Fruit fly (Drosophila melanogaster) whole organism, embryonic: ENCODE results near the gene Trl.

ENCODE experiments used
- Aef1 ChIP-seq: fragments of 200-800 bp; sonication (Bioruptor generic); IDR thresholded peaks from 3 replicates; pipeline ENCODE4 v1.3.6; 2022; ENCODE audit warnings: missing biosample characterization, missing genetic modification characterization
- CG10565 ChIP-seq: fragments of 200-800 bp; sonication (Bioruptor generic); optimal IDR thresholded peaks from 3 replicates; lab custom pipeline; 2016; ENCODE audit warnings: missing biosample characterization, mild to moderate bottlenecking, missing genetic modification characterization
- CG12659 ChIP-seq: fragments of 200-800 bp; sonication (Bioruptor generic); optimal IDR thresholded peaks from 3 replicates; lab custom pipeline; 2017; ENCODE audit warnings: mild to moderate bottlenecking, missing biosample characterization, missing genetic modification reagents, missing genetic modification characterization
- CG14014 ChIP-seq: fragments of 200-800 bp; sonication (Bioruptor generic); IDR thresholded peaks from 2 replicates; pipeline ENCODE4 v1.3.6; 2022; ENCODE audit warnings: missing biosample characterization, missing genetic modification characterization
- CG14710 ChIP-seq: fragments of 200-800 bp; sonication (Bioruptor generic); optimal IDR thresholded peaks from 3 replicates; lab custom pipeline; 2019; ENCODE audit warnings: missing biosample characterization, mild to moderate bottlenecking, missing genetic modification characterization, moderate library complexity
- CG1529 ChIP-seq: fragments of 200-800 bp; sonication (Bioruptor generic); optimal IDR thresholded peaks from 3 replicates; lab custom pipeline; 2018; ENCODE audit warnings: missing biosample characterization, missing genetic modification characterization
- CG16779 ChIP-seq: fragments of 200-800 bp; sonication (Bioruptor generic); IDR thresholded peaks from 2 replicates; pipeline ENCODE4 v1.3.6; 2022; ENCODE audit warnings: missing biosample characterization, missing genetic modification characterization
- CG16813 ChIP-seq: fragments of 200-800 bp; sonication (Bioruptor generic); IDR thresholded peaks from 3 replicates; pipeline ENCODE4 v1.3.6; 2022; ENCODE audit warnings: missing biosample characterization, missing genetic modification characterization; ENCODE audit not compliant: partially characterized antibody
- CG17385 ChIP-seq: fragments of 200-800 bp; sonication (Bioruptor generic); optimal IDR thresholded peaks from 3 replicates; lab custom pipeline; 2018; ENCODE audit warnings: missing biosample characterization, mild to moderate bottlenecking, missing genetic modification characterization
- CG17829 ChIP-seq: fragments of 200-800 bp; optimal IDR thresholded peaks from 2 replicates; lab custom pipeline; 2019; ENCODE audit warnings: missing biosample characterization, mild to moderate bottlenecking, missing genetic modification characterization, moderate library complexity
- CG18262 ChIP-seq: fragments of 200-800 bp; optimal IDR thresholded peaks from 3 replicates; lab custom pipeline; 2019; ENCODE audit warnings: missing biosample characterization, mild to moderate bottlenecking, missing genetic modification characterization, moderate library complexity
- CG18619 ChIP-seq: fragments of 200-800 bp; sonication (Bioruptor generic); optimal IDR thresholded peaks from 3 replicates; lab custom pipeline; 2017; ENCODE audit warnings: missing biosample characterization, mild to moderate bottlenecking, missing genetic modification characterization
- CG2875 ChIP-seq: fragments of 200-800 bp; sonication (Bioruptor generic); optimal IDR thresholded peaks from 2 replicates; lab custom pipeline; 2017; ENCODE audit warnings: missing biosample characterization, mild to moderate bottlenecking, missing genetic modification characterization, missing genetic modification reagents
- CG31365 ChIP-seq: fragments of 200-800 bp; sonication (Bioruptor generic); optimal IDR thresholded peaks from 2 replicates; lab custom pipeline; 2018; ENCODE audit warnings: missing biosample characterization, mild to moderate bottlenecking, missing genetic modification characterization
- CG3838 ChIP-seq: fragments of 200-800 bp; sonication (Bioruptor generic); optimal IDR thresholded peaks from 3 replicates; lab custom pipeline; 2016; ENCODE audit warnings: missing biosample characterization, missing genetic modification characterization
- CG4820 ChIP-seq: fragments of 200-800 bp; sonication (Bioruptor generic); optimal IDR thresholded peaks from 3 replicates; lab custom pipeline; 2016; ENCODE audit warnings: missing biosample characterization, missing genetic modification characterization
- CG6175 ChIP-seq: fragments of 200-800 bp; sonication (Bioruptor generic); IDR thresholded peaks from 3 replicates; pipeline ENCODE4 v1.3.6; 2022; ENCODE audit warnings: missing biosample characterization, missing genetic modification characterization
- CG6272 ChIP-seq: fragments of 200-800 bp; sonication (Bioruptor generic); IDR thresholded peaks from 2 replicates; pipeline ENCODE4 v1.3.6; 2022; ENCODE audit warnings: missing biosample characterization, missing genetic modification characterization
- CG6683 ChIP-seq: fragments of 200-800 bp; sonication (Bioruptor generic); optimal IDR thresholded peaks from 2 replicates; lab custom pipeline; 2017; ENCODE audit warnings: missing biosample characterization, mild to moderate bottlenecking, missing genetic modification characterization, missing genetic modification reagents
- CG6689 ChIP-seq: fragments of 200-800 bp; sonication (Bioruptor generic); IDR thresholded peaks from 2 replicates; pipeline ENCODE4 v1.3.6; 2022; ENCODE audit warnings: missing biosample characterization, missing genetic modification characterization
- CG9609 ChIP-seq: fragments of 200-800 bp; sonication (Bioruptor generic); optimal IDR thresholded peaks from 3 replicates; lab custom pipeline; 2016; ENCODE audit warnings: missing biosample characterization, missing genetic modification characterization
- CTCF ChIP-seq: fragments of 200-800 bp; sonication (Bioruptor generic); optimal IDR thresholded peaks from 2 replicates; lab custom pipeline; 2017; ENCODE audit warnings: missing biosample characterization, mild to moderate bottlenecking, missing genetic modification characterization, moderate library complexity
- CrebB ChIP-seq: fragments of 200-800 bp; sonication (Bioruptor generic); optimal IDR thresholded peaks from 3 replicates; lab custom pipeline; 2018; ENCODE audit warnings: missing biosample characterization, mild to moderate bottlenecking, missing genetic modification characterization
- D19A ChIP-seq: fragments of 200-800 bp; optimal IDR thresholded peaks from 3 replicates; lab custom pipeline; 2019; ENCODE audit warnings: missing biosample characterization, mild to moderate bottlenecking, missing genetic modification characterization, moderate library complexity
- Dbx ChIP-seq: fragments of 200-800 bp; sonication (Bioruptor generic); IDR thresholded peaks from 3 replicates; pipeline ENCODE4 v1.3.6; 2022; ENCODE audit warnings: missing biosample characterization, missing genetic modification characterization
- Doc2 ChIP-seq: fragments of 200-800 bp; sonication (Bioruptor generic); IDR thresholded peaks from 2 replicates; pipeline ENCODE4 v1.3.6; 2022; ENCODE audit warnings: missing biosample characterization, missing genetic modification characterization
- Eip74EF ChIP-seq, 2 experiments: fragments of 200-800 bp in 1 of 2; fragments of >200 bp in 1 of 2; sonication (Bioruptor generic) in 1 of 2; optimal IDR thresholded peaks; 2 replicates each; lab custom pipeline; 2017 to 2019; ENCODE audit warnings: missing biosample characterization in 2 of 2, missing genetic modification characterization in 2 of 2, mild to moderate bottlenecking in 1 of 2, moderate library complexity in 1 of 2
- Elba2 ChIP-seq: fragments of 200-800 bp; sonication (Bioruptor generic); optimal IDR thresholded peaks from 3 replicates; lab custom pipeline; 2016; ENCODE audit warnings: missing biosample characterization, missing genetic modification characterization
- Ets97D ChIP-seq: fragments of 200-800 bp; sonication (Bioruptor generic); optimal IDR thresholded peaks from 3 replicates; lab custom pipeline; 2016; ENCODE audit warnings: missing biosample characterization, missing genetic modification characterization
- Fer3 ChIP-seq: fragments of 200-800 bp; sonication (Bioruptor generic); optimal IDR thresholded peaks from 2 replicates; lab custom pipeline; 2018; ENCODE audit warnings: missing biosample characterization, mild to moderate bottlenecking, missing genetic modification characterization, moderate library complexity
- Mrtf ChIP-seq: fragments of 200-800 bp; sonication (Bioruptor generic); IDR thresholded peaks from 3 replicates; pipeline ENCODE4 v1.3.6; 2022; ENCODE audit warnings: missing biosample characterization, missing genetic modification characterization
- Myb ChIP-seq: fragments of 200-800 bp; sonication (Bioruptor generic); optimal IDR thresholded peaks from 2 replicates; lab custom pipeline; 2016; ENCODE audit warnings: missing biosample characterization, missing genetic modification characterization
- Opbp ChIP-seq: fragments of 200-800 bp; sonication (Bioruptor generic); IDR thresholded peaks from 3 replicates; pipeline ENCODE4 v1.3.6; 2022; ENCODE audit warnings: missing biosample characterization, missing genetic modification characterization; ENCODE audit not compliant: partially characterized antibody
- Ptx1 ChIP-seq: fragments of 200-800 bp; sonication (Bioruptor generic); IDR thresholded peaks from 2 replicates; pipeline ENCODE4 v1.3.6; 2022; ENCODE audit warnings: missing biosample characterization, missing genetic modification characterization
- Stat92E ChIP-seq, 3 experiments: fragments of >200 bp in 2 of 3; fragments of 200-800 bp in 1 of 3; sonication (Bioruptor generic) in 1 of 3; optimal IDR thresholded peaks; 2 replicates each; lab custom pipeline; 2017 to 2019; ENCODE audit warnings: missing biosample characterization in 3 of 3, missing genetic modification characterization in 3 of 3, mild to moderate bottlenecking in 1 of 3, moderate library complexity in 1 of 3
- Vsx1 ChIP-seq: fragments of 200-800 bp; sonication (Bioruptor generic); optimal IDR thresholded peaks from 2 replicates; lab custom pipeline; 2017; ENCODE audit warnings: missing biosample characterization, mild to moderate bottlenecking, missing genetic modification characterization, missing genetic modification reagents
- Xbp1 ChIP-seq: fragments of 200-800 bp; sonication (Bioruptor generic); optimal IDR thresholded peaks from 3 replicates; lab custom pipeline; 2016; ENCODE audit warnings: missing biosample characterization, mild to moderate bottlenecking, missing genetic modification characterization
- ac ChIP-seq: fragments of 200-800 bp; sonication (Bioruptor generic); optimal IDR thresholded peaks from 3 replicates; lab custom pipeline; 2017; ENCODE audit warnings: missing biosample characterization, mild to moderate bottlenecking, missing genetic modification characterization
- bigmax ChIP-seq: fragments of 200-800 bp; sonication (Bioruptor generic); optimal IDR thresholded peaks from 2 replicates; lab custom pipeline; 2018; ENCODE audit warnings: missing biosample characterization, mild to moderate bottlenecking, missing genetic modification characterization
- br ChIP-seq: fragments of >200 bp; optimal IDR thresholded peaks from 2 replicates; lab custom pipeline; 2017
- chn ChIP-seq: fragments of 200-800 bp; sonication (Bioruptor generic); optimal IDR thresholded peaks from 2 replicates; lab custom pipeline; 2016; ENCODE audit warnings: missing biosample characterization, missing genetic modification characterization
- exex ChIP-seq: fragments of 200-800 bp; sonication (Bioruptor generic); optimal IDR thresholded peaks from 4 replicates; lab custom pipeline; 2018; ENCODE audit warnings: missing biosample characterization, mild to moderate bottlenecking, missing genetic modification characterization, moderate library complexity
- h ChIP-seq: fragments of >200 bp; optimal IDR thresholded peaks from 2 replicates; lab custom pipeline; 2017
- lilli ChIP-seq: fragments of 200-800 bp; sonication (Bioruptor generic); optimal IDR thresholded peaks from 3 replicates; lab custom pipeline; 2016; ENCODE audit warnings: missing biosample characterization, missing genetic modification characterization
- mam ChIP-seq: fragments of 200-800 bp; sonication (Bioruptor generic); optimal IDR thresholded peaks from 3 replicates; lab custom pipeline; 2016; ENCODE audit warnings: missing biosample characterization, missing genetic modification characterization
- nmo ChIP-seq: fragments of 200-800 bp; sonication (Bioruptor generic); optimal IDR thresholded peaks from 2 replicates; lab custom pipeline; 2018; ENCODE audit warnings: missing biosample characterization, mild to moderate bottlenecking, missing genetic modification characterization, moderate library complexity
- oc ChIP-seq: fragments of 200-800 bp; sonication (Bioruptor generic); optimal IDR thresholded peaks from 2 replicates; lab custom pipeline; 2018; ENCODE audit warnings: missing biosample characterization, mild to moderate bottlenecking, missing genetic modification characterization, moderate library complexity
- onecut ChIP-seq: fragments of 200-800 bp; sonication (Bioruptor generic); IDR thresholded peaks from 2 replicates; pipeline ENCODE4 v1.3.6; 2022; ENCODE audit warnings: missing biosample characterization, missing genetic modification characterization
- sima ChIP-seq: fragments of 200-800 bp; sonication (Bioruptor generic); optimal IDR thresholded peaks from 2 replicates; lab custom pipeline; 2016; ENCODE audit warnings: missing biosample characterization, missing genetic modification characterization
- zfh1 ChIP-seq: fragments of 200-800 bp; sonication (Bioruptor generic); IDR thresholded peaks from 3 replicates; pipeline ENCODE4 v1.3.6; 2022; ENCODE audit warnings: missing biosample characterization, missing genetic modification characterization

Gene Trl

dm6 chr3L:14781082-14781862, 20.4 kb upstream of the Trl start (continued):
- TF ChIP-seq CG14710 (peak; percentile 76), br (no peak), ac (peak; percentile 16), onecut (GFP tag; lab: Robert Waterston, UW) (peak; percentile 49; the same call in 1 of the 2 replicates), mam (peak; percentile 51), h (no peak), CG16813 (GFP tag; lab: Robert Waterston, UW) (no peak), CG17385 (GFP tag; lab: Kevin White, UChicago) (peak; percentile 72), Xbp1 (GFP tag; lab: Kevin White, UChicago) (peak; percentile 62), chn (no peak), CG16779 (GFP tag; lab: Robert Waterston, UW) (no peak), Doc2 (GFP tag; lab: Robert Waterston, UW) (no peak), nmo (GFP tag; lab: Kevin White, UChicago) (peak; percentile 82), CG14014 (GFP tag; lab: Robert Waterston, UW) (peak; percentile 52; the same call in 1 of the 2 replicates), Fer3 (tag; lab: Kevin White, UChicago) (peak; percentile 32), CG6272 (GFP tag; lab: Robert Waterston, UW) (no peak), Mrtf (0 out of 3 replicates have a peak, but pooled peaks have one; percentile 23), CG3838 (no peak), lilli (GFP tag; lab: Kevin White, UChicago) (peak; percentile 8), bigmax (GFP tag; lab: Kevin White, UChicago) (no peak), CG1529 (GFP tag; lab: Kevin White, UChicago) (peak; percentile 6), CG12659 (GFP tag; lab: Kevin White, UChicago) (peak; percentile 76), CTCF (GFP tag; lab: Kevin White, UChicago) (peak; percentile 8), oc (peak; percentile 49), CG31365 (tag; lab: Kevin White, UChicago) (peak; percentile 61), CG6175 (GFP tag; lab: Robert Waterston, UW) (no peak), CG2875 (GFP tag; lab: Kevin White, UChicago) (peak; percentile 49), CG9609 (GFP tag; lab: Kevin White, UChicago) (peak; percentile 30), CG18619 (GFP tag; lab: Kevin White, UChicago) (peak; percentile 62), CG18262 (tag; lab: Kevin White, UChicago) (peak; percentile 93), Myb (peak; percentile 8), CG6683 (GFP tag; lab: Kevin White, UChicago) (peak; percentile 72), exex (tag; lab: Kevin White, UChicago) (peak; percentile 12), CG10565 (GFP tag; lab: Kevin White, UChicago) (no peak), CG6689 (GFP tag; lab: Robert Waterston, UW) (peak; percentile 58), zfh1 (GFP tag; lab: Robert Waterston, UW) (peak; percentile 35; the same call in 2 of the 3 replicates), D19A (tag; lab: Kevin White, UChicago) (peak; percentile 60), CrebB (tag; lab: Kevin White, UChicago) (peak; percentile 80), Eip74EF (GFP tag; optimal IDR thresholded peaks at IDR 0.05; lab: Kevin White, UChicago) (peak in 1 of 2 experiments; percentile 98), sima (GFP tag; lab: Kevin White, UChicago) (no peak), CG4820 (peak; percentile 61), Elba2 (GFP tag; lab: Kevin White, UChicago) (no peak), Ptx1 (peak; percentile 36; the same call in 1 of the 2 replicates), CG17829 (tag; lab: Kevin White, UChicago) (peak; percentile 92), Opbp (no peak), Dbx (GFP tag; lab: Robert Waterston, UW) (peak; percentile 37; the same call in 1 of the 3 replicates), Stat92E (GFP tag; optimal IDR thresholded peaks at IDR 0.05; lab: Kevin White, UChicago) (peak in 1 of 3 experiments; percentile 86), Ets97D (peak; percentile 14), Aef1 (GFP tag; lab: Robert Waterston, UW) (no peak; the same call in 2 of the 3 replicates), Vsx1 (peak; percentile 45)
